Fruit fly (Drosophila melanogaster): ENCODE data around the gene CG5068.

- TF ChIP-seq CG14711 (tag; optimal IDR thresholded peaks at IDR 0.05) (no peak), CG12768 (GFP tag; optimal IDR thresholded peaks at IDR 0.05) (no peak), tj (GFP tag; optimal IDR thresholded peaks at IDR 0.05) (no peak), kay (GFP tag; ENCODE audit: borderline replicate concordance) (no peak), CG7045 (GFP tag; optimal IDR thresholded peaks at IDR 0.05) (no peak), CG7101 (tag; optimal IDR thresholded peaks at IDR 0.05) (no peak), cnc (optimal IDR thresholded peaks at IDR 0.05) (no peak), Crg-1 (GFP tag; optimal IDR thresholded peaks at IDR 0.05) (no peak), CG11617 (GFP tag; optimal IDR thresholded peaks at IDR 0.05) (no peak), Clk (GFP tag; optimal IDR thresholded peaks at IDR 0.05) (no peak), CG1620 (GFP tag; optimal IDR thresholded peaks at IDR 0.05) (no peak), Mnt (GFP tag; optimal IDR thresholded peaks at IDR 0.05) (no peak), pad (GFP tag; optimal IDR thresholded peaks at IDR 0.05) (no peak), CG5204 (GFP tag; optimal IDR thresholded peaks at IDR 0.05) (no peak)
Measured at dm6 chr3L:9011485-9012389, 25.2 kb downstream of the CG5068 start.

Measured in whole organism, adult.